Fruit fly (Drosophila melanogaster): ENCODE data around the gene D19A.

The D19A gene

dm6 chr3L:6138018-6138417 lies 50.9 kb downstream of the D19A start, which contains the start of gene Lcp65Ae:
Gene Lcp65Ae (minus strand): TSS chr3L:6138118.
- no peak for TF ChIP-seq CG16779 (tag; optimal IDR thresholded peaks at IDR 0.05)
- TF ChIP-seq Hr39 (GFP tag; optimal IDR thresholded peaks at IDR 0.05), result no peak
- TF ChIP-seq CG6854 (GFP tag; optimal IDR thresholded peaks at IDR 0.05), result no peak
- TF ChIP-seq Sox102F (GFP tag; optimal IDR thresholded peaks at IDR 0.05), result no peak
- no peak for TF ChIP-seq dac (GFP tag; optimal IDR thresholded peaks at IDR 0.05)
- TF ChIP-seq Eip93F (GFP tag; optimal IDR thresholded peaks at IDR 0.05), result no peak
- no peak for TF ChIP-seq cyc (GFP tag; optimal IDR thresholded peaks at IDR 0.05)
- no peak for TF ChIP-seq achi (GFP tag; optimal IDR thresholded peaks at IDR 0.05)
- no peak for TF ChIP-seq Hr4 (GFP tag; optimal IDR thresholded peaks at IDR 0.05)
- TF ChIP-seq dsx (GFP tag; optimal IDR thresholded peaks at IDR 0.05; ENCODE audit: poor library complexity, severe bottlenecking), result no peak
- TF ChIP-seq CG11762 (GFP tag; optimal IDR thresholded peaks at IDR 0.05; ENCODE audit: insufficient read depth), result no peak
- TF ChIP-seq CG6276 (GFP tag; optimal IDR thresholded peaks at IDR 0.05), result no peak
- TF ChIP-seq salr (GFP tag; optimal IDR thresholded peaks at IDR 0.05), result no peak
- TF ChIP-seq Gug (GFP tag; IDR thresholded peaks at IDR 0.05), result no peak

- no peak for TF ChIP-seq CG3032 (tag; optimal IDR thresholded peaks at IDR 0.05)
- TF ChIP-seq spab (GFP tag; optimal IDR thresholded peaks at IDR 0.05), result no peak
- no peak for TF ChIP-seq dsx (GFP tag; optimal IDR thresholded peaks at IDR 0.05; ENCODE audit: poor library complexity, severe bottlenecking)
- no peak for TF ChIP-seq Hr38 (GFP tag; optimal IDR thresholded peaks at IDR 0.05)
- TF ChIP-seq CG4318 (GFP tag; optimal IDR thresholded peaks at IDR 0.05), result no peak
- TF ChIP-seq Ets21C (GFP tag; optimal IDR thresholded peaks at IDR 0.05), result no peak
- TF ChIP-seq eg (GFP tag; IDR thresholded peaks at IDR 0.05), result no peak
- TF ChIP-seq Eip93F (GFP tag; optimal IDR thresholded peaks at IDR 0.05), result no peak
- no peak for TF ChIP-seq CG9139 (GFP tag; optimal IDR thresholded peaks at IDR 0.05)
- no peak for TF ChIP-seq CG8632 (GFP tag; optimal IDR thresholded peaks at IDR 0.05)
- TF ChIP-seq CG11762 (GFP tag; optimal IDR thresholded peaks at IDR 0.05; ENCODE audit: insufficient read depth), result no peak
- no peak for TF ChIP-seq OdsH (GFP tag; optimal IDR thresholded peaks at IDR 0.05)
- no peak for TF ChIP-seq CG6854 (GFP tag; optimal IDR thresholded peaks at IDR 0.05)
- no peak for TF ChIP-seq CG3919 (GFP tag; optimal IDR thresholded peaks at IDR 0.05)
- no peak for TF ChIP-seq net (GFP tag; optimal IDR thresholded peaks at IDR 0.05)
Measured at dm6 chr3L:6136691-6137090, 52.2 kb downstream of the D19A start, which contains the start of gene Lcp65Af. Gene Lcp65Af (minus strand): TSS chr3L:6136791.

Data from whole organism, prepupa.